Worm (Caenorhabditis elegans): ENCODE results near the gene wht-8.

Gene wht-8

ce11 chrIII:11270795-11271194 is 52.2 kb downstream of the wht-8 start, which contains the start of gene obr-1:
Gene obr-1 (minus strand): TSS chrIII:11270895.
- no peak for TF ChIP-seq hmg-4 (GFP tag; optimal IDR thresholded peaks at IDR 0.05)
- TF ChIP-seq hmbx-1 (tag; optimal IDR thresholded peaks at IDR 0.05) = no peak
- no peak for TF ChIP-seq hnd-1 (tag; optimal IDR thresholded peaks at IDR 0.05)
- no peak for TF ChIP-seq ets-7 (tag; optimal IDR thresholded peaks at IDR 0.05)
- TF ChIP-seq B0310.2 (tag; optimal IDR thresholded peaks at IDR 0.05) = no peak
- no peak for TF ChIP-seq scrt-1 (GFP tag; IDR thresholded peaks at IDR 0.05)
- no peak for TF ChIP-seq aly-1 (tag; optimal IDR thresholded peaks at IDR 0.05)
- no peak for TF ChIP-seq ama-1 (optimal IDR thresholded peaks at IDR 0.05)
- no peak for TF ChIP-seq ceh-36 (tag; optimal IDR thresholded peaks at IDR 0.05)
- TF ChIP-seq pes-1 (GFP tag; IDR thresholded peaks at IDR 0.05) = no peak
- no peak for TF ChIP-seq flt-1 (GFP tag; IDR thresholded peaks at IDR 0.05)
- TF ChIP-seq F13C5.2 (tag; optimal IDR thresholded peaks at IDR 0.05) = no peak
- no peak for TF ChIP-seq tbx-11 (GFP tag; IDR thresholded peaks at IDR 0.05)
- TF ChIP-seq ceh-13 (GFP tag; optimal IDR thresholded peaks at IDR 0.05) = no peak
- no peak for TF ChIP-seq tbx-37 (GFP tag; conservative IDR thresholded peaks at IDR 0.05)
- no peak for TF ChIP-seq sea-1 (GFP tag; conservative IDR thresholded peaks at IDR 0.05)
- no peak for TF ChIP-seq tra-4 (tag; optimal IDR thresholded peaks at IDR 0.05)

Measured in whole organism, early embryonic.